Worm (Caenorhabditis elegans) whole organism, early embryonic: Measurements from ENCODE around the gene lon-1.

Experiments
- B0310.2 ChIP-seq: sonication (generic microtip); optimal IDR thresholded peaks from 2 replicates; lab custom pipeline; 2016; ENCODE audit warnings: mild to moderate bottlenecking, missing genetic modification characterization, missing compliant biosample characterization
- aly-1 ChIP-seq: sonication (generic microtip); optimal IDR thresholded peaks from 2 replicates; lab custom pipeline; 2016; ENCODE audit warnings: missing genetic modification characterization, missing compliant biosample characterization
- ama-1 ChIP-seq: fragments of 150-350 bp; optimal IDR thresholded peaks from 2 replicates; lab custom pipeline; 2014
- sea-1 ChIP-seq: fragments of 200-800 bp; sonication (Bioruptor generic); conservative IDR thresholded peaks from 2 replicates; pipeline ENCODE4 v1.3.6; 2022; ENCODE audit warnings: missing genetic modification characterization, missing compliant biosample characterization
- tbx-37 ChIP-seq: fragments of 200-800 bp; sonication (Bioruptor generic); conservative IDR thresholded peaks from 2 replicates; pipeline ENCODE4 v1.3.6; 2022; ENCODE audit warnings: missing genetic modification reagents, missing genetic modification characterization, missing compliant biosample characterization

ce11 chrIII:5504164-5504563 is 29.9 kb downstream of the lon-1 start:
- TF ChIP-seq tbx-37 (no peak), B0310.2 (tag; lab: Kevin White, UChicago) (no peak), ama-1 (no peak), sea-1 (GFP tag; lab: Robert Waterston, UW) (no peak), aly-1 (tag; lab: Kevin White, UChicago) (no peak)
